Fruit fly (Drosophila melanogaster) whole organism, prepupa: Measurements from ENCODE around the gene CG5861.

Source experiments
- Blimp-1 ChIP-seq: fragments of 200-800 bp; sonication (Bioruptor generic); optimal IDR thresholded peaks from 3 replicates; lab custom pipeline; 2017; ENCODE audit warnings: missing biosample characterization, missing genetic modification characterization, mild to moderate bottlenecking, moderate library complexity, missing genetic modification reagents
- CG10631 ChIP-seq: fragments of 200-800 bp; sonication (Bioruptor generic); optimal IDR thresholded peaks from 2 replicates; lab custom pipeline; 2016; ENCODE audit warnings: missing biosample characterization, missing genetic modification characterization
- CG10669 ChIP-seq: fragments of 200-800 bp; sonication (Bioruptor generic); optimal IDR thresholded peaks from 3 replicates; lab custom pipeline; 2018; ENCODE audit warnings: missing biosample characterization, mild to moderate bottlenecking, missing genetic modification characterization, moderate library complexity
- CG11294 ChIP-seq: fragments of 200-800 bp; sonication (Bioruptor generic); IDR thresholded peaks from 2 replicates; pipeline ENCODE4 v1.3.6; 2022; ENCODE audit warnings: missing biosample characterization, missing genetic modification characterization
- CG16779 ChIP-seq: fragments of 200-800 bp; sonication (Bioruptor generic); optimal IDR thresholded peaks from 3 replicates; lab custom pipeline; 2017; ENCODE audit warnings: missing biosample characterization, mild to moderate bottlenecking, missing genetic modification characterization
- CG3032 ChIP-seq: fragments of 200-800 bp; optimal IDR thresholded peaks from 2 replicates; lab custom pipeline; 2019; ENCODE audit warnings: missing biosample characterization, mild to moderate bottlenecking, missing genetic modification characterization, moderate library complexity
- CG31627 ChIP-seq: fragments of 200-800 bp; sonication (Bioruptor generic); optimal IDR thresholded peaks from 3 replicates; lab custom pipeline; 2016; ENCODE audit warnings: missing biosample characterization, missing genetic modification characterization
- CG32006 ChIP-seq: fragments of 200-800 bp; sonication (Bioruptor generic); optimal IDR thresholded peaks from 3 replicates; lab custom pipeline; 2017; ENCODE audit warnings: missing biosample characterization, mild to moderate bottlenecking, missing genetic modification characterization
- CG34406 ChIP-seq: fragments of 200-800 bp; sonication (Bioruptor generic); optimal IDR thresholded peaks from 3 replicates; lab custom pipeline; 2016; ENCODE audit warnings: missing biosample characterization, missing genetic modification characterization
- CG3919 ChIP-seq: fragments of 200-800 bp; sonication (Bioruptor generic); optimal IDR thresholded peaks from 3 replicates; lab custom pipeline; 2016; ENCODE audit warnings: missing biosample characterization, missing genetic modification characterization
- CG6163 ChIP-seq: fragments of 200-800 bp; sonication (Bioruptor generic); IDR thresholded peaks from 3 replicates; pipeline ENCODE4 v1.3.6; 2022; ENCODE audit warnings: missing biosample characterization, missing genetic modification characterization
- CG6276 ChIP-seq: fragments of 200-800 bp; sonication (Bioruptor generic); optimal IDR thresholded peaks from 2 replicates; lab custom pipeline; 2017; ENCODE audit warnings: missing biosample characterization, mild to moderate bottlenecking, missing genetic modification characterization
- CG6792 ChIP-seq: fragments of 200-800 bp; sonication (Bioruptor generic); optimal IDR thresholded peaks from 3 replicates; lab custom pipeline; 2016; ENCODE audit warnings: missing biosample characterization, missing genetic modification characterization
- CG6808 ChIP-seq: fragments of 200-800 bp; sonication (Bioruptor generic); optimal IDR thresholded peaks from 3 replicates; lab custom pipeline; 2017; ENCODE audit warnings: missing biosample characterization, missing genetic modification characterization, mild to moderate bottlenecking, moderate library complexity, missing genetic modification reagents
- CG6854 ChIP-seq: fragments of 200-800 bp; sonication (Bioruptor generic); optimal IDR thresholded peaks from 2 replicates; lab custom pipeline; 2017; ENCODE audit warnings: missing biosample characterization, mild to moderate bottlenecking, missing genetic modification characterization
- CG7368 ChIP-seq: fragments of 200-800 bp; sonication (Bioruptor generic); optimal IDR thresholded peaks from 3 replicates; lab custom pipeline; 2016; ENCODE audit warnings: missing biosample characterization, missing genetic modification characterization
- CG8119 ChIP-seq: fragments of 200-800 bp; sonication (Bioruptor generic); IDR thresholded peaks from 3 replicates; pipeline ENCODE4 v1.3.6; 2022; ENCODE audit warnings: missing biosample characterization, missing genetic modification characterization
- CG8319 ChIP-seq: fragments of 200-800 bp; sonication (Bioruptor generic); optimal IDR thresholded peaks from 3 replicates; lab custom pipeline; 2016; ENCODE audit warnings: missing biosample characterization, missing genetic modification characterization
- CG8632 ChIP-seq: fragments of 200-800 bp; sonication (Bioruptor generic); optimal IDR thresholded peaks from 3 replicates; lab custom pipeline; 2016; ENCODE audit warnings: missing biosample characterization, missing genetic modification characterization
- CG9139 ChIP-seq: fragments of 200-800 bp; sonication (Bioruptor generic); optimal IDR thresholded peaks from 3 replicates; lab custom pipeline; 2017; ENCODE audit warnings: missing biosample characterization, mild to moderate bottlenecking, missing genetic modification characterization
- Eip78C ChIP-seq: fragments of 200-800 bp; sonication (Bioruptor generic); peaks from one replicate; lab custom pipeline; 2016; ENCODE audit warnings: missing biosample characterization, missing genetic modification characterization
- Eip93F ChIP-seq: fragments of 200-800 bp; sonication (Bioruptor generic); optimal IDR thresholded peaks from 2 replicates; lab custom pipeline; 2016; ENCODE audit warnings: missing biosample characterization, mild to moderate bottlenecking, missing genetic modification characterization
- Gug ChIP-seq: fragments of 200-800 bp; sonication (Bioruptor generic); IDR thresholded peaks from 2 replicates; pipeline ENCODE4 v1.3.6; 2022; ENCODE audit warnings: missing biosample characterization, missing genetic modification characterization
- Hr39 ChIP-seq: fragments of 200-800 bp; sonication (Bioruptor generic); optimal IDR thresholded peaks from 2 replicates; lab custom pipeline; 2016; ENCODE audit warnings: missing biosample characterization, missing genetic modification characterization
- Hr4 ChIP-seq: fragments of 200-800 bp; sonication (Bioruptor generic); optimal IDR thresholded peaks from 3 replicates; lab custom pipeline; 2016; ENCODE audit warnings: missing biosample characterization, missing genetic modification characterization
- Smox ChIP-seq: fragments of 200-800 bp; sonication (Bioruptor generic); optimal IDR thresholded peaks from 3 replicates; lab custom pipeline; 2016; ENCODE audit warnings: missing biosample characterization, missing genetic modification characterization
- Sox14 ChIP-seq: fragments of 200-800 bp; sonication (Bioruptor generic); optimal IDR thresholded peaks from 3 replicates; lab custom pipeline; 2016; ENCODE audit warnings: missing biosample characterization, missing genetic modification characterization
- Sox15 ChIP-seq: fragments of 200-800 bp; sonication (Bioruptor generic); optimal IDR thresholded peaks from 3 replicates; lab custom pipeline; 2016; ENCODE audit warnings: missing biosample characterization, missing genetic modification characterization
- acj6 ChIP-seq: fragments of 200-800 bp; sonication (Bioruptor generic); optimal IDR thresholded peaks from 3 replicates; lab custom pipeline; 2016; ENCODE audit warnings: missing biosample characterization, missing genetic modification characterization
- cyc ChIP-seq: fragments of 200-800 bp; sonication (Bioruptor generic); optimal IDR thresholded peaks from 3 replicates; lab custom pipeline; 2016; ENCODE audit warnings: missing biosample characterization, missing genetic modification characterization
- dsx ChIP-seq: fragments of 200-800 bp; optimal IDR thresholded peaks from 3 replicates; lab custom pipeline; 2019; ENCODE audit warnings: missing biosample characterization, mild to moderate bottlenecking, missing genetic modification characterization, moderate library complexity; ENCODE audit not compliant: poor library complexity, severe bottlenecking
- esn ChIP-seq: fragments of 200-800 bp; sonication (Bioruptor generic); optimal IDR thresholded peaks from 2 replicates; lab custom pipeline; 2016; ENCODE audit warnings: missing biosample characterization, mild to moderate bottlenecking, missing genetic modification characterization, moderate library complexity
- fd59A ChIP-seq: fragments of 200-800 bp; sonication (Bioruptor generic); optimal IDR thresholded peaks from 2 replicates; lab custom pipeline; 2017; ENCODE audit warnings: missing biosample characterization, mild to moderate bottlenecking, missing genetic modification characterization, missing genetic modification reagents
- fd85E ChIP-seq: fragments of 200-800 bp; sonication (Bioruptor generic); optimal IDR thresholded peaks from 3 replicates; lab custom pipeline; 2016; ENCODE audit warnings: missing biosample characterization, missing genetic modification characterization
- fkh ChIP-seq: fragments of 200-800 bp; sonication (Bioruptor generic); optimal IDR thresholded peaks from 3 replicates; lab custom pipeline; 2017; ENCODE audit warnings: missing biosample characterization, mild to moderate bottlenecking, missing genetic modification characterization, moderate library complexity
- lz ChIP-seq: fragments of 200-800 bp; sonication (Bioruptor generic); optimal IDR thresholded peaks from 3 replicates; lab custom pipeline; 2016; ENCODE audit warnings: missing biosample characterization, missing genetic modification characterization
- pdm3 ChIP-seq: fragments of 200-800 bp; sonication (Bioruptor generic); optimal IDR thresholded peaks from 3 replicates; lab custom pipeline; 2016; ENCODE audit warnings: missing biosample characterization, missing genetic modification characterization
- salr ChIP-seq, 2 experiments: fragments of 200-800 bp; sonication (Bioruptor generic); optimal IDR thresholded peaks; 3 replicates each; lab custom pipeline; 2016 to 2018; ENCODE audit warnings: missing biosample characterization in 2 of 2, missing genetic modification characterization in 2 of 2, mild to moderate bottlenecking in 1 of 2
- spab ChIP-seq: fragments of 200-800 bp; sonication (Bioruptor generic); optimal IDR thresholded peaks from 2 replicates; lab custom pipeline; 2017; ENCODE audit warnings: missing biosample characterization, mild to moderate bottlenecking, missing genetic modification characterization, missing genetic modification reagents
- ss ChIP-seq, 2 experiments: fragments of 200-800 bp; sonication (Bioruptor generic); optimal IDR thresholded peaks; 2 replicates in 1 of 2; 3 replicates in 1 of 2; lab custom pipeline; 2017 to 2018; ENCODE audit warnings: mild to moderate bottlenecking in 2 of 2, missing biosample characterization in 2 of 2, missing genetic modification characterization in 2 of 2, moderate library complexity in 1 of 2
- svp ChIP-seq: fragments of 200-800 bp; sonication (Bioruptor generic); peaks from one replicate; lab custom pipeline; 2016; ENCODE audit warnings: missing biosample characterization, missing genetic modification characterization
- vri ChIP-seq: fragments of 200-800 bp; sonication (Bioruptor generic); optimal IDR thresholded peaks from 3 replicates; lab custom pipeline; 2016; ENCODE audit warnings: missing biosample characterization, mild to moderate bottlenecking, missing genetic modification characterization

Gene CG5861

dm6 chr2L:16287602-16288392 lies 19.3 kb downstream of the CG5861 start, which contains the start of the genes crp and pkaap (continued):
- peak; percentile 76 for TF ChIP-seq esn (GFP tag; lab: Kevin White, UChicago)
- peak; percentile 81 for TF ChIP-seq Hr39 (GFP tag; lab: Kevin White, UChicago)
- no peak for TF ChIP-seq svp
- peak; percentile 14 for TF ChIP-seq CG16779 (tag; lab: Kevin White, UChicago)
- TF ChIP-seq spab (GFP tag; lab: Kevin White, UChicago): no peak
- peak; percentile 57 for TF ChIP-seq Eip93F (GFP tag; lab: Kevin White, UChicago)
- TF ChIP-seq pdm3: peak; percentile 77
- peak in 1 of 2 experiments; percentile 27 for TF ChIP-seq salr (GFP tag; optimal IDR thresholded peaks at IDR 0.05; lab: Kevin White, UChicago)
- TF ChIP-seq Hr4 (GFP tag; lab: Kevin White, UChicago): peak; percentile 49

dm6 chr2L:16287006-16287601 lies 20.0 kb downstream of the CG5861 start:
- peak; percentile 14 for TF ChIP-seq fkh (GFP tag; lab: Kevin White, UChicago)
- TF ChIP-seq CG6276: peak; percentile 24
- TF ChIP-seq acj6 (GFP tag; lab: Kevin White, UChicago): no peak
- no peak for TF ChIP-seq Sox15 (GFP tag; lab: Kevin White, UChicago)
- TF ChIP-seq Eip78C (GFP tag; lab: Kevin White, UChicago): no peak
- TF ChIP-seq salr (GFP tag; optimal IDR thresholded peaks at IDR 0.05; lab: Kevin White, UChicago): no peak
- TF ChIP-seq CG3032 (tag; lab: Kevin White, UChicago): no peak
- TF ChIP-seq svp: no peak
- TF ChIP-seq Blimp-1 (GFP tag; lab: Kevin White, UChicago): no peak
- no peak for TF ChIP-seq CG6163 (GFP tag; lab: Robert Waterston, UW)
- TF ChIP-seq, all 60 proteins: peak for 2

- peak; percentile 53 for TF ChIP-seq Smox (GFP tag; lab: Kevin White, UChicago)
- peak; percentile 17 for TF ChIP-seq CG7368 (GFP tag; lab: Kevin White, UChicago)
- peak; percentile 63 for TF ChIP-seq CG9139 (GFP tag; lab: Kevin White, UChicago)
- TF ChIP-seq cyc: peak; percentile 45
- peak; percentile 60 for TF ChIP-seq CG31627 (GFP tag; lab: Kevin White, UChicago)
- peak; percentile 75 for TF ChIP-seq CG10669 (GFP tag; lab: Kevin White, UChicago)
- TF ChIP-seq CG10631 (GFP tag; lab: Kevin White, UChicago): peak; percentile 81
- TF ChIP-seq CG8119: no peak
- peak; percentile 58 to 60 for TF ChIP-seq ss (GFP tag; optimal IDR thresholded peaks at IDR 0.05; lab: Kevin White, UChicago)
- peak; percentile 72 for TF ChIP-seq CG8632 (GFP tag; lab: Kevin White, UChicago)
- TF ChIP-seq CG8319 (GFP tag; lab: Kevin White, UChicago): peak; percentile 51
- TF ChIP-seq Hr4 (GFP tag; lab: Kevin White, UChicago): peak; percentile 84
- TF ChIP-seq CG6854 (GFP tag; lab: Kevin White, UChicago): peak; percentile 60
- peak; percentile 71 for TF ChIP-seq dsx (GFP tag; lab: Kevin White, UChicago)
- no peak for TF ChIP-seq Blimp-1 (GFP tag; lab: Kevin White, UChicago)
- peak; percentile 84 for TF ChIP-seq svp
- peak; percentile 65 for TF ChIP-seq CG34406 (GFP tag; lab: Kevin White, UChicago)
- peak; percentile 86 for TF ChIP-seq CG32006 (GFP tag; lab: Kevin White, UChicago)
- peak; percentile 57 for TF ChIP-seq CG16779 (tag; lab: Kevin White, UChicago)
- peak; percentile 58 for TF ChIP-seq CG6808 (GFP tag; lab: Kevin White, UChicago)
- peak; percentile 68 for TF ChIP-seq Hr39 (GFP tag; lab: Kevin White, UChicago)
- TF ChIP-seq CG6163 (GFP tag; lab: Robert Waterston, UW): no peak
- peak; percentile 81 for TF ChIP-seq Sox14 (GFP tag; lab: Kevin White, UChicago)
- TF ChIP-seq acj6 (GFP tag; lab: Kevin White, UChicago): peak; percentile 72
- TF ChIP-seq fd59A (GFP tag; lab: Kevin White, UChicago): peak; percentile 40
- no peak for TF ChIP-seq fd85E (GFP tag; lab: Kevin White, UChicago)
- peak; percentile 69 for TF ChIP-seq lz
- TF ChIP-seq Gug (GFP tag; lab: Robert Waterston, UW): no peak
- TF ChIP-seq CG11294 (GFP tag; lab: Robert Waterston, UW): no peak
- peak; percentile 62 for TF ChIP-seq esn (GFP tag; lab: Kevin White, UChicago)
- TF ChIP-seq CG3032 (tag; lab: Kevin White, UChicago): peak; percentile 67
- peak; percentile 48 for TF ChIP-seq vri
- peak; percentile 77 for TF ChIP-seq CG3919
- peak; percentile 61 for TF ChIP-seq CG6792 (GFP tag; lab: Kevin White, UChicago)
Measured at dm6 chr2L:16286360-16287005, 20.6 kb downstream of the CG5861 start.
